Fruit fly (Drosophila melanogaster): Measurements from ENCODE around the gene pon.
A peak's percentile ranks its signal among the peaks of the same experiment; 100 is the strongest.

The pon gene

DNA sequence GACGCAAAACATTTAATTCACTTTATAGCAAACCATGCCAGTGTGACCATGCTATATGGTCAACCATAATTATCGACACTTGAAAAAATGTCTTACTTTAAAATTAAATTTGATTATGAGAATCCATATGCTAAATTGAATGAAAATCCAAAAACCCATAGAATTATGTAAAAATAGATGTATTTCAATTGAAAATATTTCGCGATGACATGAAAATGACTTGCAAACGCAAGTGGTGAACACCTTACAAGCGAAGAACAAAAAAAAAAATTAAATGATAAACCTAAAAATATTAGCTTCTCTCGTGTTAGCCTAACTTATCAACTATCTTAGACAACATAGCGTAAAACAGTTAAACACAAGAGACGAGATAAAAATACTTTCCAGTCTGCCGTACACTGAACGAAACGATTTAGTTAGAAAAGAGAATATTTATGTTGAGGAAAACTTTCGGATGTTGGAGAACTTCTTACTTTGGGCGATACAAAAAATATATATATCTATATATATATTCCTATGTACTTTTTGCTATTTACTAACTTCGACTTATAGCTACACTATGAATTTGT lies 43.8 kb downstream of the pon start (continued):
- TF ChIP-seq onecut (GFP tag; IDR thresholded peaks at IDR 0.05) (no peak; the same call in 1 of the 2 replicates), Fer2 (tag; optimal IDR thresholded peaks at IDR 0.05) (no peak), Xbp1 (GFP tag; optimal IDR thresholded peaks at IDR 0.05) (peak; percentile 65), CG31441 (GFP tag; IDR thresholded peaks at IDR 0.05) (peak; percentile 55; the same call in 1 of the 2 replicates), CG6791 (GFP tag; IDR thresholded peaks at IDR 0.05; ENCODE audit: partially characterized antibody) (no peak), exex (tag; optimal IDR thresholded peaks at IDR 0.05) (peak; percentile 30), CG6175 (GFP tag; IDR thresholded peaks at IDR 0.05) (no peak), CG10654 (GFP tag; optimal IDR thresholded peaks at IDR 0.05) (peak; percentile 21), CG33213 (GFP tag; optimal IDR thresholded peaks at IDR 0.05) (peak; percentile 11), Chrac-16 (GFP tag; optimal IDR thresholded peaks at IDR 0.05) (peak; percentile 59), CG15269 (tag; optimal IDR thresholded peaks at IDR 0.05) (peak; percentile 63), disco-r (GFP tag; optimal IDR thresholded peaks at IDR 0.05) (peak; percentile 9), CG9817 (tag; optimal IDR thresholded peaks at IDR 0.05) (peak; percentile 26), CG10462 (GFP tag; optimal IDR thresholded peaks at IDR 0.05) (peak; percentile 50), run (tag; optimal IDR thresholded peaks at IDR 0.05) (peak; percentile 8), fd64A (GFP tag; optimal IDR thresholded peaks at IDR 0.05) (peak; percentile 12), Nf-YC (tag; optimal IDR thresholded peaks at IDR 0.05) (no peak), Optix (GFP tag; IDR thresholded peaks at IDR 0.05) (no peak), pum (GFP tag; optimal IDR thresholded peaks at IDR 0.05) (peak; percentile 14), CG34422 (GFP tag; IDR thresholded peaks at IDR 0.05) (peak; percentile 52; the same call in 2 of the 3 replicates), hth (optimal IDR thresholded peaks at IDR 0.05) (no peak), CG32772 (GFP tag; IDR thresholded peaks at IDR 0.05) (no peak), CG18011 (GFP tag; optimal IDR thresholded peaks at IDR 0.05) (no peak), BtbVII (GFP tag; optimal IDR thresholded peaks at IDR 0.05) (peak; percentile 35), Deaf1 (tag; optimal IDR thresholded peaks at IDR 0.05) (no peak), CG12071 (GFP tag; optimal IDR thresholded peaks at IDR 0.05) (peak; percentile 17), Ssrp (tag; optimal IDR thresholded peaks at IDR 0.05) (peak; percentile 36), CG18599 (GFP tag; optimal IDR thresholded peaks at IDR 0.05) (peak; percentile 53), br (optimal IDR thresholded peaks at IDR 0.05) (no peak), wek (GFP tag; optimal IDR thresholded peaks at IDR 0.05) (peak; percentile 53), tap (tag; optimal IDR thresholded peaks at IDR 0.05) (peak; percentile 25), stc (GFP tag; IDR thresholded peaks at IDR 0.05) (0 out of 2 replicates have a peak, but pooled peaks have one; percentile 36), Gug (GFP tag; IDR thresholded peaks at IDR 0.05) (0 out of 4 replicates have a peak, but pooled peaks have one; percentile 17), CG8281 (tag; optimal IDR thresholded peaks at IDR 0.05) (no peak), sob (GFP tag; IDR thresholded peaks at IDR 0.05) (peak; percentile 42; the same call in 1 of the 2 replicates), hkb (optimal IDR thresholded peaks at IDR 0.05) (no peak), hkb (GFP tag; IDR thresholded peaks at IDR 0.05) (peak; percentile 56), lab (GFP tag; optimal IDR thresholded peaks at IDR 0.05) (peak; percentile 76), CG4617 (GFP tag; optimal IDR thresholded peaks at IDR 0.05; ENCODE audit: borderline replicate concordance) (no peak), Sry-β (GFP tag; optimal IDR thresholded peaks at IDR 0.05) (no peak), CG4404 (GFP tag; IDR thresholded peaks at IDR 0.05) (no peak), h (optimal IDR thresholded peaks at IDR 0.05) (no peak), ci (GFP tag; IDR thresholded peaks at IDR 0.05) (peak; percentile 27; the same call in 1 of the 3 replicates), trh (GFP tag; optimal IDR thresholded peaks at IDR 0.05) (peak; percentile 24), CG2678 (tag; optimal IDR thresholded peaks at IDR 0.05) (peak; percentile 70), usp (GFP tag; optimal IDR thresholded peaks at IDR 0.05) (no peak), ATbp (GFP tag; optimal IDR thresholded peaks at IDR 0.05) (peak; percentile 44), sqz (GFP tag; optimal IDR thresholded peaks at IDR 0.05) (no peak), slbo (GFP tag; IDR thresholded peaks at IDR 0.05) (peak; percentile 66), Nf-YB (GFP tag; optimal IDR thresholded peaks at IDR 0.05) (no peak), bowl (GFP tag; IDR thresholded peaks at IDR 0.05) (peak; percentile 38; the same call in 1 of the 2 replicates)

All from whole organism, embryonic.